Worm (Caenorhabditis elegans): ENCODE results near the gene imb-2.

The imb-2 gene

DNA sequence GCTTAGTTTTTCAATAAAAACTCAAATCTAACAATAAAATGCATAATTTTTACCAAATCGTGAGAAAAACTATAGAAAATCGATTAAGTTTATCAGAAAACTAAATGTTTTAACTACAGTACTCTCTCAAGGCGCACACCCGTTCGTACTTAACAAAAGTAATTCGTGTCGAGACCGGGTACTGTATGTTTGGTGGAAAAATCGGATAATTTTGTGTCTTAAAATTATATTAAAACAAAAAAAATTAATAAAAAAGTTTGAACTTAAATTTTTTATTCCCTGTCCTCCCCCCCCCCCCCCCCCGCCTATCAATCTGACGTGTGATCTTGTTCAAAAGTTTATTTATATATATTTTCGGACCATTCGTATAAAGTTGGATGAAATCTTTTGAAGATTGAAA lies 42.8 kb downstream of the imb-2 start, which contains the start of gene F26H11.4:
TSS of gene F26H11.4 (plus strand) at position 301 of the 400 bp plus-strand sequence.
- TF ChIP-seq nhr-23 (tag; optimal IDR thresholded peaks at IDR 0.05) (no peak), nhr-67 (tag; optimal IDR thresholded peaks at IDR 0.05) (no peak), lin-39 (tag; optimal IDR thresholded peaks at IDR 0.05) (no peak), egl-27 (tag; optimal IDR thresholded peaks at IDR 0.05) (no peak), ceh-82 (tag; optimal IDR thresholded peaks at IDR 0.05) (no peak), skn-1 (tag; optimal IDR thresholded peaks at IDR 0.05) (no peak), elt-2 (tag; optimal IDR thresholded peaks at IDR 0.05) (no peak), fkh-10 (GFP tag; optimal IDR thresholded peaks at IDR 0.05) (no peak), mdl-1 (tag; optimal IDR thresholded peaks at IDR 0.05) (no peak), zag-1 (tag; optimal IDR thresholded peaks at IDR 0.05) (no peak), nfya-1 (tag; optimal IDR thresholded peaks at IDR 0.05; ENCODE audit: insufficient read depth) (no peak), R02D3.7 (tag; optimal IDR thresholded peaks at IDR 0.05) (no peak), daf-12 (tag; optimal IDR thresholded peaks at IDR 0.05) (no peak), tbx-2 (tag; optimal IDR thresholded peaks at IDR 0.05) (no peak)

DNA sequence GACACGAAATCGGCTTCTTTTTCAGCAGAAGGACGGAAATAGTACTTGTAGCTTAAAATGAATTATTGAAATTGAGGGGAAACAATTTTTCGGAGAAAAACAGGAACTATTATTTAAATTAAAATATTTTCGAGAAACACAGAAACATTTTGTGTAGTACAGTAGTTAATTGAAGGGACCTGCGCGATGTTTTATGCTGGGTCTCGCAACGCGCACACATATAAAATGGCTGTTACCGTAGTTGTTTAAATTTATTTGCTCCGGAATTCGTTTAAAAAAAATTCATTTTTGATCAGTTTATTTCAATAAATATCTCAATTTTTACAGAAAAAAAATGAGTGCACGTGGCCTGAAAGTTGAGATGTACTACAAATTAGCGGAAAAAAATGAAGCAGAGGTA lies 45.3 kb downstream of the imb-2 start, which contains the start of gene dsb-2:
TSS of gene dsb-2 (plus strand) at position 328 of the 400 bp plus-strand sequence.
- TF ChIP-seq sea-2 (GFP tag; optimal IDR thresholded peaks at IDR 0.05): no peak
- no peak for TF ChIP-seq nhr-25 (tag; optimal IDR thresholded peaks at IDR 0.05)
- no peak for TF ChIP-seq nfya-1 (tag; optimal IDR thresholded peaks at IDR 0.05; ENCODE audit: insufficient read depth)
- no peak for TF ChIP-seq egl-5 (tag; optimal IDR thresholded peaks at IDR 0.05)
- no peak for TF ChIP-seq nhr-12 (tag; optimal IDR thresholded peaks at IDR 0.05)
- TF ChIP-seq lsy-12 (tag; optimal IDR thresholded peaks at IDR 0.05): no peak
- TF ChIP-seq nhr-23 (tag; optimal IDR thresholded peaks at IDR 0.05): no peak
- no peak for TF ChIP-seq nhr-28 (tag; optimal IDR thresholded peaks at IDR 0.05)
- TF ChIP-seq lin-15B (tag; optimal IDR thresholded peaks at IDR 0.05): no peak

DNA sequence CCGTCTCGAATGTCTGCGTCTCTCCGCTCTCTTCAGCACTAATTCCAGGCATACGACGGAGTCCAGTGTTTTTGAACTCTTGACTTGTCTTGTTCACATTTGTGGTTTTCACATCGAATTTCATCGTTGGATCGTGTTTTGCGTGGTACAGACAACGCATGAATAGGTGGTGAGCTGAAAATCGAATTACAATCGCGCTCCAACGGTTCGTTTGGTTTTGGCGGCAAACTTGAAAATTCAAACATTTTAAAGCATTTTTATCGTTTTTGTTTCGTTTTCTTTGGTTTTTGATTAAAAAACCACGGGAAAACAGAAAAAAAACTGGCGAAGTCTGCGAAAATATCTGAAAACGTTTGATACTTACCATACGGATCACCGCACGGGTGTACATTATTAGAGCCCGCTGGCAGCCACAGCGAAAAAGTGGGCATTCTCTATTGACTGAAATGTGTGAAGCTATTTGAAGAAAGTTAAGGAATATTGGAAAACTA lies 47.6 kb downstream of the imb-2 start, which contains the start of gene exl-1:
TSS of gene exl-1 (minus strand) at position 441 of the 491 bp plus-strand sequence.
- TF ChIP-seq nhr-25 (tag; optimal IDR thresholded peaks at IDR 0.05) (no peak), pqm-1 (tag; optimal IDR thresholded peaks at IDR 0.05) (no peak), ztf-11 (tag; optimal IDR thresholded peaks at IDR 0.05) (no peak), elt-3 (tag; optimal IDR thresholded peaks at IDR 0.05) (no peak), lin-39 (tag; optimal IDR thresholded peaks at IDR 0.05) (no peak), sea-2 (GFP tag; optimal IDR thresholded peaks at IDR 0.05) (no peak)

DNA sequence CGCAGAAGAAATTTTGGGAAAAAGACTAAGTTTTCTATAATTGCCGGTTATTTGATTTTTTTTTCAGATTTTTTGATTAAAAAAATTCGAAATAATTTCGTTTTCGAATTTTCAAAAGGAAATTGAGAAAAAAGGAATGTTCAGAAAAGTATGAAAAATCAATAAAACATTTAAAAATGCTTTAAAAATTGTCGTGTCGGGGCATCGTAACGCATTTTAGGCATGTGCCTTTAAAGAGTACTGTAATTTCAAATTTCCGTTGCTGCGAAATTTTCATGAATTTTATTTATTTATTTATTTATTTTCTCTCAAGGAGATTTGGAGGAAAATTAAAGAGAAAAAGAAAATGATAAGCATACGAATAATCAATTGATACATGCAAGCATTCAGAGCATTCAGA lies 48.2 kb downstream of the imb-2 start:
- TF ChIP-seq aly-2 (tag; optimal IDR thresholded peaks at IDR 0.05): no peak
- TF ChIP-seq elt-2 (tag; optimal IDR thresholded peaks at IDR 0.05): no peak
- no peak for TF ChIP-seq snpc-4 (tag; optimal IDR thresholded peaks at IDR 0.05)
- TF ChIP-seq ceh-28 (tag; optimal IDR thresholded peaks at IDR 0.05): no peak
- no peak for TF ChIP-seq nhr-77 (tag; optimal IDR thresholded peaks at IDR 0.05)
- TF ChIP-seq fos-1 (tag; optimal IDR thresholded peaks at IDR 0.05): no peak
- TF ChIP-seq jun-1 (tag; optimal IDR thresholded peaks at IDR 0.05): no peak
- TF ChIP-seq nhr-76 (tag; optimal IDR thresholded peaks at IDR 0.05): no peak
- no peak for TF ChIP-seq ZK546.5 (tag; optimal IDR thresholded peaks at IDR 0.05)
- no peak for TF ChIP-seq skn-1 (tag; optimal IDR thresholded peaks at IDR 0.05)
- no peak for TF ChIP-seq unc-39 (tag; optimal IDR thresholded peaks at IDR 0.05)
- TF ChIP-seq zag-1 (tag; optimal IDR thresholded peaks at IDR 0.05): no peak
- no peak for TF ChIP-seq R02D3.7 (tag; optimal IDR thresholded peaks at IDR 0.05)

DNA sequence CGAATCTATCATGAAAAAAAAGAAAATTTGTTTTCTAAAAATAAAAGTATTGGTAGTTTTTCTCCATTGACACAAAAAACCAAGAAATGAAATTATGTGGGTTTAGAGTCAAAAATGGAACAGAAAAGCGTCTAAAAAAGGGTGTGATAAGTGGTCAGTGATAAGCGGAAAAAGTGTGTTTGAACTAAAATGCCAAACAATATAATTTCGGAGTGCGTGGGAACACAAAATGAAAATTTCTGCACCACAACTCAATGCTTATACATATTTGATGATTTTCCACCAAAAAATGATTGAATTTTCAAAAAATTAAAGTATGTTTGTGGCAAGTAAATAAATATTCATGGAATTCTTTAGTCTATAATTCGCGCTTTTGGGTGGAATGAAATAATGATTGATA lies 49.9 kb downstream of the imb-2 start:
- TF ChIP-seq nhr-67 (tag; optimal IDR thresholded peaks at IDR 0.05) (no peak), elt-2 (tag; optimal IDR thresholded peaks at IDR 0.05) (peak; percentile 34), nhr-12 (tag; optimal IDR thresholded peaks at IDR 0.05) (no peak), nhr-77 (tag; optimal IDR thresholded peaks at IDR 0.05) (no peak)

DNA sequence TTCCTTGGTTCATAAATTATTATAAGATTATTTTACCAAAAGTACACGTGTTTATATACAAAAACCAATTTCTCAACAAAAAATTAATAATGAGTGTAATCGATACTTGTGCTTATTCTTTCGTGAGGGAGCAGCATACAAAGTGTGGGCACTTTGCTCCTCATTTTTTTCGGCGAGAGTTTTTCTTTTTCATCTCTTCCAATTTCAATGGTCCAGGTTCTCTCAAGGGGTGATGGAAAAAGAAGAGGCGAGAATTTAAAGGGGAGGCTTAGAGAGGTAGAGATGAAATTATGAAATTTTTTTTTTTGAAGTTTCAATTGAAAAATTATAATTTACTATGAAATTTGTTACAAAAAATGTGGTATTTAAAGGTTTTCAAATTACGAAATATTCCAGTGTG lies 51.5 kb downstream of the imb-2 start:
- TF ChIP-seq nhr-23 (tag; optimal IDR thresholded peaks at IDR 0.05) (no peak), nfya-1 (tag; optimal IDR thresholded peaks at IDR 0.05; ENCODE audit: insufficient read depth) (no peak), jun-1 (tag; optimal IDR thresholded peaks at IDR 0.05) (no peak), elt-1 (tag; optimal IDR thresholded peaks at IDR 0.05) (no peak), ama-1 (optimal IDR thresholded peaks at IDR 0.05) (no peak), unc-39 (tag; optimal IDR thresholded peaks at IDR 0.05) (no peak), egl-5 (tag; optimal IDR thresholded peaks at IDR 0.05) (no peak), R02D3.7 (tag; optimal IDR thresholded peaks at IDR 0.05) (no peak), eor-1 (tag; optimal IDR thresholded peaks at IDR 0.05) (no peak), nhr-43 (tag; optimal IDR thresholded peaks at IDR 0.05; ENCODE audit: poor library complexity, severe bottlenecking) (no peak), snpc-4 (tag; optimal IDR thresholded peaks at IDR 0.05) (no peak), nhr-77 (tag; optimal IDR thresholded peaks at IDR 0.05) (no peak), ceh-28 (tag; optimal IDR thresholded peaks at IDR 0.05) (no peak), pqm-1 (tag; optimal IDR thresholded peaks at IDR 0.05) (no peak)

All from whole organism, L3 larva.